Worm (Caenorhabditis elegans) whole organism, midembryonic: Measurements from ENCODE around the gene C33E10.10.

Experiments used
- T22C8.4 ChIP-seq: fragments of 200-800 bp; sonication (Bioruptor generic); IDR thresholded peaks from 2 replicates; pipeline ENCODE4 v1.3.6; 2022; ENCODE audit warnings: missing genetic modification characterization, missing compliant biosample characterization
- klf-2 ChIP-seq: fragments of 200-800 bp; sonication (Bioruptor generic); conservative IDR thresholded peaks from 2 replicates; pipeline ENCODE4 v1.3.6; 2022; ENCODE audit warnings: missing genetic modification reagents, missing genetic modification characterization, missing compliant biosample characterization

ce11 chrX:17318284-17318683, 16.5 kb upstream of the C33E10.10 start, which contains the start of gene ptr-5:
- TF ChIP-seq T22C8.4 (GFP tag; lab: Robert Waterston, UW): no peak
- TF ChIP-seq klf-2 (GFP tag; lab: Robert Waterston, UW): no peak
